Fruit fly (Drosophila melanogaster) whole organism, embryonic: Measurements from ENCODE around the gene SclA.
A peak's percentile ranks its signal among the peaks of the same experiment; 100 is the strongest.

Experiments used
- CG10274 ChIP-seq: fragments of 200-800 bp; sonication (Bioruptor generic); optimal IDR thresholded peaks from 3 replicates; lab custom pipeline; 2017; ENCODE audit warnings: missing biosample characterization, mild to moderate bottlenecking, missing genetic modification characterization
- CG11085 ChIP-seq: fragments of 200-800 bp; sonication (Bioruptor generic); IDR thresholded peaks from 2 replicates; pipeline ENCODE4 v1.3.6; 2022; ENCODE audit warnings: missing biosample characterization, missing genetic modification characterization
- CG1233 ChIP-seq: fragments of 200-800 bp; sonication (Bioruptor generic); optimal IDR thresholded peaks from 4 replicates; lab custom pipeline; 2018; ENCODE audit warnings: missing biosample characterization, mild to moderate bottlenecking, missing genetic modification characterization
- CG12391 ChIP-seq: fragments of 200-800 bp; sonication (Bioruptor generic); optimal IDR thresholded peaks from 3 replicates; lab custom pipeline; 2018; ENCODE audit warnings: missing biosample characterization, mild to moderate bottlenecking, missing genetic modification characterization, moderate library complexity
- CG12659 ChIP-seq: fragments of 200-800 bp; sonication (Bioruptor generic); optimal IDR thresholded peaks from 3 replicates; lab custom pipeline; 2017; ENCODE audit warnings: mild to moderate bottlenecking, missing biosample characterization, missing genetic modification reagents, missing genetic modification characterization
- CG15601 ChIP-seq: fragments of 200-800 bp; sonication (Bioruptor generic); optimal IDR thresholded peaks from 3 replicates; lab custom pipeline; 2019; ENCODE audit warnings: missing biosample characterization, mild to moderate bottlenecking, missing genetic modification characterization, moderate library complexity
- CG17359 ChIP-seq: fragments of 200-800 bp; sonication (Bioruptor generic); optimal IDR thresholded peaks from 3 replicates; lab custom pipeline; 2018; ENCODE audit warnings: missing biosample characterization, mild to moderate bottlenecking, missing genetic modification characterization, moderate library complexity
- CG17361 ChIP-seq: fragments of 200-800 bp; sonication (Bioruptor generic); IDR thresholded peaks from 3 replicates; pipeline ENCODE4 v1.3.6; 2022; ENCODE audit warnings: missing biosample characterization, missing genetic modification characterization
- CG2116 ChIP-seq: fragments of 200-800 bp; sonication (Bioruptor generic); optimal IDR thresholded peaks from 3 replicates; lab custom pipeline; 2018; ENCODE audit warnings: missing biosample characterization, mild to moderate bottlenecking, missing genetic modification characterization
- CG2120 ChIP-seq: fragments of 200-800 bp; sonication (Bioruptor generic); optimal IDR thresholded peaks from 3 replicates; lab custom pipeline; 2016; ENCODE audit warnings: missing biosample characterization, missing genetic modification characterization
- CG2202 ChIP-seq: fragments of 200-800 bp; sonication (Bioruptor generic); optimal IDR thresholded peaks from 2 replicates; lab custom pipeline; 2018; ENCODE audit warnings: missing biosample characterization, mild to moderate bottlenecking, missing genetic modification characterization
- CG31365 ChIP-seq: fragments of 200-800 bp; sonication (Bioruptor generic); optimal IDR thresholded peaks from 2 replicates; lab custom pipeline; 2018; ENCODE audit warnings: missing biosample characterization, mild to moderate bottlenecking, missing genetic modification characterization
- CG4328 ChIP-seq: fragments of 200-800 bp; sonication (Bioruptor generic); optimal IDR thresholded peaks from 3 replicates; lab custom pipeline; 2017; ENCODE audit warnings: missing biosample characterization, missing genetic modification reagents, missing genetic modification characterization
- CG6689 ChIP-seq: fragments of 200-800 bp; sonication (Bioruptor generic); IDR thresholded peaks from 2 replicates; pipeline ENCODE4 v1.3.6; 2022; ENCODE audit warnings: missing biosample characterization, missing genetic modification characterization
- CG7928 ChIP-seq: fragments of 200-800 bp; sonication (Bioruptor generic); optimal IDR thresholded peaks from 2 replicates; lab custom pipeline; 2017; ENCODE audit warnings: missing biosample characterization, mild to moderate bottlenecking, missing genetic modification characterization
- CG9727 ChIP-seq: fragments of 200-800 bp; sonication (Bioruptor generic); optimal IDR thresholded peaks from 3 replicates; lab custom pipeline; 2017; ENCODE audit warnings: missing biosample characterization, mild to moderate bottlenecking, missing genetic modification characterization
- CHES-1-like ChIP-seq: fragments of 200-800 bp; sonication (Bioruptor generic); optimal IDR thresholded peaks from 2 replicates; lab custom pipeline; 2016; ENCODE audit warnings: missing biosample characterization, missing genetic modification characterization
- D19B ChIP-seq: fragments of 200-800 bp; sonication (Bioruptor generic); optimal IDR thresholded peaks from 2 replicates; lab custom pipeline; 2017; ENCODE audit warnings: missing biosample characterization, mild to moderate bottlenecking, missing genetic modification characterization
- Dp ChIP-seq: fragments of 200-800 bp; sonication (Bioruptor generic); optimal IDR thresholded peaks from 2 replicates; lab custom pipeline; 2018; ENCODE audit warnings: missing biosample characterization, mild to moderate bottlenecking, missing genetic modification characterization, moderate library complexity
- Hand ChIP-seq: fragments of 200-800 bp; sonication (Bioruptor generic); optimal IDR thresholded peaks from 2 replicates; lab custom pipeline; 2017; ENCODE audit warnings: mild to moderate bottlenecking, missing biosample characterization, missing genetic modification reagents, missing genetic modification characterization
- Hr39 ChIP-seq: fragments of >200 bp; optimal IDR thresholded peaks from 2 replicates; lab custom pipeline; 2017
- Hr78 ChIP-seq, 2 experiments: fragments of 200-800 bp in 1 of 2; fragments of >200 bp in 1 of 2; sonication (Bioruptor generic) in 1 of 2; optimal IDR thresholded peaks; 2 replicates each; lab custom pipeline; 2017 to 2019; ENCODE audit warnings: missing biosample characterization in 2 of 2, missing genetic modification characterization in 2 of 2, mild to moderate bottlenecking in 1 of 2, moderate library complexity in 1 of 2
- Lpt ChIP-seq: fragments of >200 bp; optimal IDR thresholded peaks from 2 replicates; lab custom pipeline; 2018; ENCODE audit warnings: missing biosample characterization, missing genetic modification characterization
- Max ChIP-seq: fragments of 200-800 bp; sonication (Bioruptor generic); optimal IDR thresholded peaks from 2 replicates; lab custom pipeline; 2016; ENCODE audit warnings: missing biosample characterization, mild to moderate bottlenecking, missing genetic modification characterization
- Med ChIP-seq: fragments of 200-800 bp; sonication (Bioruptor generic); peaks from one replicate; lab custom pipeline; 2016; ENCODE audit warnings: missing biosample characterization, missing genetic modification characterization, mild to moderate bottlenecking, inconsistent platforms, moderate library complexity
- Poxn ChIP-seq: fragments of 200-800 bp; sonication (Bioruptor generic); IDR thresholded peaks from 2 replicates; pipeline ENCODE4 v1.3.6; 2022; ENCODE audit warnings: missing biosample characterization, missing genetic modification characterization
- Ravus ChIP-seq: fragments of 200-800 bp; sonication (Bioruptor generic); IDR thresholded peaks from 2 replicates; pipeline ENCODE4 v1.3.6; 2022; ENCODE audit warnings: missing biosample characterization, missing genetic modification characterization
- Stat92E ChIP-seq, 3 experiments: fragments of >200 bp in 2 of 3; fragments of 200-800 bp in 1 of 3; sonication (Bioruptor generic) in 1 of 3; optimal IDR thresholded peaks; 2 replicates each; lab custom pipeline; 2017 to 2019; ENCODE audit warnings: missing biosample characterization in 3 of 3, missing genetic modification characterization in 3 of 3, mild to moderate bottlenecking in 1 of 3, moderate library complexity in 1 of 3
- Tbp ChIP-seq: fragments of >200 bp; optimal IDR thresholded peaks from 2 replicates; lab custom pipeline; 2018; ENCODE audit warnings: missing biosample characterization, missing genetic modification characterization
- Xbp1 ChIP-seq: fragments of 200-800 bp; sonication (Bioruptor generic); optimal IDR thresholded peaks from 3 replicates; lab custom pipeline; 2016; ENCODE audit warnings: missing biosample characterization, mild to moderate bottlenecking, missing genetic modification characterization
- abd-A ChIP-seq: fragments of 200-800 bp; sonication (Bioruptor generic); optimal IDR thresholded peaks from 3 replicates; lab custom pipeline; 2019; ENCODE audit warnings: missing biosample characterization, mild to moderate bottlenecking, missing genetic modification characterization, moderate library complexity
- ara ChIP-seq: fragments of 200-800 bp; sonication (Bioruptor generic); IDR thresholded peaks from 2 replicates; pipeline ENCODE4 v1.3.6; 2022; ENCODE audit warnings: missing biosample characterization, missing genetic modification characterization
- ash1 ChIP-seq: fragments of 200-800 bp; sonication (Bioruptor generic); optimal IDR thresholded peaks from 2 replicates; lab custom pipeline; 2018; ENCODE audit warnings: missing biosample characterization, mild to moderate bottlenecking, missing genetic modification characterization
- dan ChIP-seq: fragments of 200-800 bp; sonication (Bioruptor generic); IDR thresholded peaks from 2 replicates; pipeline ENCODE4 v1.3.6; 2022; ENCODE audit warnings: missing biosample characterization, missing genetic modification characterization
- eve ChIP-seq, 2 experiments: fragments of >200 bp; optimal IDR thresholded peaks; 2 replicates each; lab custom pipeline; 2017; ENCODE audit warnings: missing biosample characterization in 2 of 2, missing genetic modification characterization in 2 of 2
- fd102C ChIP-seq: fragments of 200-800 bp; sonication (Bioruptor generic); optimal IDR thresholded peaks from 2 replicates; lab custom pipeline; 2018; ENCODE audit warnings: missing biosample characterization, mild to moderate bottlenecking, missing genetic modification characterization, moderate library complexity
- gem ChIP-seq: fragments of 200-800 bp; sonication (Bioruptor generic); optimal IDR thresholded peaks from 2 replicates; lab custom pipeline; 2019; ENCODE audit warnings: missing biosample characterization, mild to moderate bottlenecking, missing genetic modification characterization, moderate library complexity
- grau ChIP-seq: fragments of 200-800 bp; optimal IDR thresholded peaks from 3 replicates; lab custom pipeline; 2019; ENCODE audit warnings: missing biosample characterization, mild to moderate bottlenecking, missing genetic modification characterization, moderate library complexity
- gsb-n ChIP-seq: fragments of 200-800 bp; sonication (Bioruptor generic); optimal IDR thresholded peaks from 3 replicates; lab custom pipeline; 2018; ENCODE audit warnings: missing biosample characterization, mild to moderate bottlenecking, missing genetic modification characterization
- ham ChIP-seq: fragments of 200-800 bp; sonication (Bioruptor generic); IDR thresholded peaks from 2 replicates; pipeline ENCODE4 v1.3.6; 2022; ENCODE audit warnings: missing biosample characterization, missing genetic modification characterization
- hb ChIP-seq: fragments of 200-800 bp; sonication (Bioruptor generic); IDR thresholded peaks from 3 replicates; pipeline ENCODE4 v1.3.6; 2022; ENCODE audit warnings: missing biosample characterization, missing genetic modification characterization; ENCODE audit not compliant: partially characterized antibody
- hkb ChIP-seq, 2 experiments: fragments of 200-800 bp in 1 of 2; fragments of >200 bp in 1 of 2; sonication (Bioruptor generic) in 1 of 2; IDR thresholded peaks in 1 of 2; optimal IDR thresholded peaks in 1 of 2; 2 replicates each; pipeline versions ENCODE4 v1.3.6 to Lab custom; 2017 to 2022; ENCODE audit warnings: missing biosample characterization in 1 of 2, missing genetic modification characterization in 1 of 2
- inv ChIP-seq: fragments of 200-800 bp; sonication (Bioruptor generic); IDR thresholded peaks from 2 replicates; pipeline ENCODE4 v1.3.6; 2022; ENCODE audit warnings: missing biosample characterization, missing genetic modification characterization; ENCODE audit not compliant: partially characterized antibody
- lbe ChIP-seq: fragments of 200-800 bp; sonication (Bioruptor generic); optimal IDR thresholded peaks from 2 replicates; lab custom pipeline; 2016; ENCODE audit warnings: missing biosample characterization, mild to moderate bottlenecking, missing genetic modification characterization
- nom ChIP-seq: fragments of 200-800 bp; sonication (Bioruptor generic); optimal IDR thresholded peaks from 2 replicates; lab custom pipeline; 2017; ENCODE audit warnings: missing biosample characterization, missing genetic modification characterization, mild to moderate bottlenecking, moderate library complexity, missing genetic modification reagents
- psq ChIP-seq: fragments of 200-800 bp; sonication (Bioruptor generic); optimal IDR thresholded peaks from 2 replicates; lab custom pipeline; 2017; ENCODE audit warnings: missing biosample characterization, missing genetic modification characterization
- rib ChIP-seq: fragments of 200-800 bp; sonication (Bioruptor generic); IDR thresholded peaks from 2 replicates; pipeline ENCODE4 v1.3.6; 2022; ENCODE audit warnings: missing biosample characterization, missing genetic modification characterization
- sob ChIP-seq: fragments of 200-800 bp; sonication (Bioruptor generic); IDR thresholded peaks from 2 replicates; pipeline ENCODE4 v1.3.6; 2022; ENCODE audit warnings: missing biosample characterization, missing genetic modification characterization
- stwl ChIP-seq: fragments of 200-800 bp; sonication (Bioruptor generic); optimal IDR thresholded peaks from 3 replicates; lab custom pipeline; 2018; ENCODE audit warnings: missing biosample characterization, mild to moderate bottlenecking, missing genetic modification characterization, moderate library complexity
- tap ChIP-seq: fragments of 200-800 bp; optimal IDR thresholded peaks from 3 replicates; lab custom pipeline; 2019; ENCODE audit warnings: missing biosample characterization, mild to moderate bottlenecking, missing genetic modification characterization, moderate library complexity

SclA gene

dm6 chr2L:16826872-16827506 is 10.8 kb upstream of the SclA start, which contains the start of gene AspRS-m (continued):
- TF ChIP-seq Dp (GFP tag; lab: Kevin White, UChicago), result peak; percentile 15
- no peak for TF ChIP-seq CG17361
- no peak for TF ChIP-seq CG10274 (GFP tag; lab: Kevin White, UChicago)
- TF ChIP-seq inv, result peak; percentile 88
- TF ChIP-seq nom (GFP tag; lab: Kevin White, UChicago), result no peak
- no peak for TF ChIP-seq D19B (GFP tag; lab: Kevin White, UChicago)
- no peak for TF ChIP-seq hkb (optimal IDR thresholded peaks at IDR 0.05; lab: Kevin White, UChicago)
- TF ChIP-seq hkb (GFP tag; IDR thresholded peaks at IDR 0.05; lab: Robert Waterston, UW), result no peak
- no peak for TF ChIP-seq CG4328 (GFP tag; lab: Kevin White, UChicago)
- TF ChIP-seq Max (GFP tag; lab: Kevin White, UChicago), result no peak
- no peak for TF ChIP-seq CG1233
- no peak for TF ChIP-seq eve (GFP tag; optimal IDR thresholded peaks at IDR 0.05; lab: Kevin White, UChicago)
- TF ChIP-seq Lpt, result no peak
- no peak for TF ChIP-seq CHES-1-like (GFP tag; lab: Kevin White, UChicago)
- no peak for TF ChIP-seq Hr78 (GFP tag; optimal IDR thresholded peaks at IDR 0.05; lab: Kevin White, UChicago)
- TF ChIP-seq CG17359 (tag; lab: Kevin White, UChicago), result no peak
- no peak for TF ChIP-seq fd102C (GFP tag; lab: Kevin White, UChicago)
- TF ChIP-seq Tbp, result no peak
- peak; percentile 88 for TF ChIP-seq hb
- no peak for TF ChIP-seq abd-A (tag; lab: Kevin White, UChicago)
- TF ChIP-seq CG11085, result no peak
- TF ChIP-seq CG2120 (GFP tag; lab: Kevin White, UChicago), result peak; percentile 31
- TF ChIP-seq CG2202, result no peak
- no peak for TF ChIP-seq CG12391 (tag; lab: Kevin White, UChicago)
- no peak for TF ChIP-seq CG7928
- peak; percentile 13 for TF ChIP-seq CG9727 (GFP tag; lab: Kevin White, UChicago)
- peak; percentile 56 for TF ChIP-seq CG12659
- TF ChIP-seq rib (GFP tag; lab: Robert Waterston, UW), result 0 out of 2 replicates have a peak, but pooled peaks have one; percentile 56
- TF ChIP-seq CG15601, result no peak
- TF ChIP-seq Hr39, result no peak
- TF ChIP-seq ara (GFP tag; lab: Robert Waterston, UW), result no peak
- TF ChIP-seq ham (GFP tag; lab: Robert Waterston, UW), result no peak
- no peak for TF ChIP-seq dan (GFP tag; lab: Robert Waterston, UW)
- TF ChIP-seq CG6689 (GFP tag; lab: Robert Waterston, UW), result no peak
- TF ChIP-seq Med (GFP tag; lab: Kevin White, UChicago), result peak; percentile 75
- no peak for TF ChIP-seq tap
- no peak for TF ChIP-seq Hand (GFP tag; lab: Kevin White, UChicago)
- TF ChIP-seq stwl (tag; lab: Kevin White, UChicago), result peak; percentile 66
- no peak for TF ChIP-seq Stat92E (GFP tag; optimal IDR thresholded peaks at IDR 0.05; lab: Kevin White, UChicago)
- TF ChIP-seq gsb-n (tag; lab: Kevin White, UChicago), result no peak
- no peak for TF ChIP-seq gem (tag; lab: Kevin White, UChicago)
- TF ChIP-seq ash1 (GFP tag; lab: Kevin White, UChicago), result no peak
- peak; percentile 38; the same call in 1 of the 2 replicates for TF ChIP-seq sob (GFP tag; lab: Robert Waterston, UW)
- TF ChIP-seq lbe (GFP tag; lab: Kevin White, UChicago), result no peak
- no peak for TF ChIP-seq grau (tag; lab: Kevin White, UChicago)
- TF ChIP-seq CG31365 (tag; lab: Kevin White, UChicago), result no peak
- no peak for TF ChIP-seq Poxn
- TF ChIP-seq psq (GFP tag; lab: Kevin White, UChicago), result no peak
- no peak for TF ChIP-seq Ravus (GFP tag; lab: Robert Waterston, UW)
- peak; percentile 45 for TF ChIP-seq CG2116 (GFP tag; lab: Kevin White, UChicago)
- TF ChIP-seq Xbp1 (GFP tag; lab: Kevin White, UChicago), result no peak
